Worm (Caenorhabditis elegans) whole organism, midembryonic: ENCODE measurements around the gene srt-4.

Experiments used
- T22C8.4 ChIP-seq: fragments of 200-800 bp; sonication (Bioruptor generic); IDR thresholded peaks from 2 replicates; pipeline ENCODE4 v1.3.6; 2022; ENCODE audit warnings: missing genetic modification characterization, missing compliant biosample characterization
- cog-1 ChIP-seq: sonication (generic microtip); optimal IDR thresholded peaks from 2 replicates; lab custom pipeline; 2016; ENCODE audit warnings: missing genetic modification characterization, missing compliant biosample characterization
- flt-1 ChIP-seq: fragments of 200-800 bp; sonication (Bioruptor generic); IDR thresholded peaks from 2 replicates; pipeline ENCODE4 v1.3.6; 2022; ENCODE audit warnings: missing genetic modification characterization, missing compliant biosample characterization
- klf-2 ChIP-seq: fragments of 200-800 bp; sonication (Bioruptor generic); conservative IDR thresholded peaks from 2 replicates; pipeline ENCODE4 v1.3.6; 2022; ENCODE audit warnings: missing genetic modification reagents, missing genetic modification characterization, missing compliant biosample characterization
- ref-1 ChIP-seq: fragments of 200-800 bp; sonication (Bioruptor generic); conservative IDR thresholded peaks from 2 replicates; pipeline ENCODE4 v1.3.6; 2022; ENCODE audit warnings: missing genetic modification reagents, missing genetic modification characterization, missing compliant biosample characterization
- tab-1 ChIP-seq: fragments of 200-800 bp; sonication (Bioruptor generic); IDR thresholded peaks from 2 replicates; pipeline ENCODE4 v1.3.6; 2022; ENCODE audit warnings: missing genetic modification characterization, missing compliant biosample characterization
- ztf-23 ChIP-seq: fragments of 200-800 bp; sonication (Bioruptor generic); IDR thresholded peaks from 2 replicates; pipeline ENCODE4 v1.3.6; 2022; ENCODE audit warnings: missing genetic modification reagents, missing genetic modification characterization, missing compliant biosample characterization
- ztf-29 ChIP-seq: fragments of 200-800 bp; sonication (Bioruptor generic); IDR thresholded peaks from 2 replicates; pipeline ENCODE4 v1.3.6; 2022; ENCODE audit warnings: missing genetic modification reagents, missing genetic modification characterization, missing compliant biosample characterization

ce11 chrV:2617499-2617898 is 39.8 kb downstream of the srt-4 start:
- TF ChIP-seq T22C8.4 (GFP tag; lab: Robert Waterston, UW) (no peak), flt-1 (GFP tag; lab: Robert Waterston, UW) (no peak), ztf-29 (GFP tag; lab: Robert Waterston, UW) (no peak), tab-1 (GFP tag; lab: Robert Waterston, UW) (no peak), ref-1 (GFP tag; lab: Robert Waterston, UW) (no peak), klf-2 (GFP tag; lab: Robert Waterston, UW) (no peak), cog-1 (tag; lab: Kevin White, UChicago) (no peak), ztf-23 (GFP tag; lab: Robert Waterston, UW) (no peak)
